Worm (Caenorhabditis elegans) whole organism, L2 larva: ENCODE results near the gene F55C12.2.

Source experiments
- F13H6.1 ChIP-seq: sonication (generic microtip); optimal IDR thresholded peaks from 2 replicates; lab custom pipeline; 2016; ENCODE audit warnings: missing genetic modification characterization, missing compliant biosample characterization
- R02D3.7 ChIP-seq: fragments of 150-350 bp; optimal IDR thresholded peaks from 2 replicates; lab custom pipeline; 2014; ENCODE audit warnings: missing biosample characterization, missing genetic modification characterization
- ceh-16 ChIP-seq: fragments of 150-350 bp; optimal IDR thresholded peaks from 2 replicates; lab custom pipeline; 2014; ENCODE audit warnings: missing biosample characterization, missing genetic modification characterization
- ceh-82 ChIP-seq: fragments of 150-350 bp; optimal IDR thresholded peaks from 2 replicates; lab custom pipeline; 2014; ENCODE audit warnings: missing biosample characterization, missing genetic modification characterization
- fos-1 ChIP-seq: fragments of 150-350 bp; optimal IDR thresholded peaks from 2 replicates; lab custom pipeline; 2014; ENCODE audit warnings: missing biosample characterization, missing genetic modification characterization
- lin-13 ChIP-seq: fragments of 150-350 bp; optimal IDR thresholded peaks from 2 replicates; lab custom pipeline; 2014; ENCODE audit warnings: missing biosample characterization, missing genetic modification reagents, missing genetic modification characterization
- lin-39 ChIP-seq: fragments of 150-350 bp; optimal IDR thresholded peaks from 2 replicates; lab custom pipeline; 2014; ENCODE audit warnings: missing biosample characterization, missing genetic modification reagents, missing genetic modification characterization
- nhr-10 ChIP-seq: sonication (generic microtip); optimal IDR thresholded peaks from 2 replicates; lab custom pipeline; 2017; ENCODE audit warnings: missing biosample characterization, missing genetic modification characterization
- nhr-12 ChIP-seq: fragments of 150-350 bp; optimal IDR thresholded peaks from 2 replicates; lab custom pipeline; 2014; ENCODE audit warnings: missing biosample characterization, missing genetic modification characterization
- snpc-4 ChIP-seq: fragments of 150-350 bp; optimal IDR thresholded peaks from 2 replicates; lab custom pipeline; 2014; ENCODE audit warnings: missing biosample characterization, missing genetic modification characterization
- unc-39 ChIP-seq: fragments of 150-350 bp; optimal IDR thresholded peaks from 2 replicates; lab custom pipeline; 2014; ENCODE audit warnings: missing biosample characterization, missing genetic modification characterization

DNA sequence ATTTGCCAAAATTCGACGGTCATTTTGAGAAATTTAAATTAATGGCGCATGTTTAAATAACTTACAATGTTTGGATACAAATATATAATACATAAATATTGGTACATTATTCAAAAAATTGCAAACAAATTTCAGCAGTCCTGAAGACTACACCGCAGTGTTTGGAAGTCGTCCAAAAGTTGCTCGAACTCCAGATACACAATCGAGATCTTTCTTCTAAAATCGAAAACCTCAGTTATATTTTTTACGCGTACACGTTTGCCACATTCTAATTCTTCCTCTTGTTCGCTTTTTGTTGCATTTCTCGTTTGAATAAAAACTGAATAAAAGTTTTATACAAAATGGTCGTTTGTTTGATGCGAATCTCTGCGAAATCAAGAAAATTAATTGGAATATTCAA, 27.6 kb downstream of the F55C12.2 start, which contains the start of gene tsp-18:
- TF ChIP-seq R02D3.7 (tag; lab: Kevin White, UChicago), result no peak
- no peak for TF ChIP-seq F13H6.1 (tag; lab: Kevin White, UChicago)
- no peak for TF ChIP-seq nhr-12 (tag; lab: Kevin White, UChicago)
- TF ChIP-seq lin-13 (GFP tag; lab: Kevin White, UChicago), result no peak
- TF ChIP-seq nhr-10 (tag; lab: Kevin White, UChicago), result no peak
- no peak for TF ChIP-seq snpc-4 (tag; lab: Kevin White, UChicago)
- no peak for TF ChIP-seq ceh-82 (tag; lab: Kevin White, UChicago)
- no peak for TF ChIP-seq fos-1 (tag; lab: Kevin White, UChicago)
- TF ChIP-seq lin-39, result no peak
- TF ChIP-seq ceh-16 (tag; lab: Kevin White, UChicago), result no peak
- no peak for TF ChIP-seq unc-39 (tag; lab: Kevin White, UChicago)
